Fruit fly (Drosophila melanogaster) whole organism, pupa: ENCODE data around the gene CG42854.

Source experiments
- CG12605 ChIP-seq: fragments of 200-800 bp; sonication (Bioruptor generic); IDR thresholded peaks from 2 replicates; pipeline ENCODE4 v1.3.6; 2022; ENCODE audit warnings: missing biosample characterization, missing genetic modification characterization
- CG14655 ChIP-seq: fragments of 200-800 bp; sonication (Bioruptor generic); optimal IDR thresholded peaks from 3 replicates; lab custom pipeline; 2017; ENCODE audit warnings: mild to moderate bottlenecking, missing biosample characterization, missing genetic modification reagents, missing genetic modification characterization
- CG32121 ChIP-seq: fragments of 200-800 bp; sonication (Bioruptor generic); IDR thresholded peaks from 2 replicates; pipeline ENCODE4 v1.3.6; 2022; ENCODE audit warnings: missing biosample characterization, missing genetic modification characterization
- CG34367 ChIP-seq: fragments of 200-800 bp; sonication (Bioruptor generic); optimal IDR thresholded peaks from 2 replicates; lab custom pipeline; 2018; ENCODE audit warnings: missing biosample characterization, mild to moderate bottlenecking, missing genetic modification characterization
- CG8159 ChIP-seq: fragments of 200-800 bp; sonication (Bioruptor generic); optimal IDR thresholded peaks from 3 replicates; lab custom pipeline; 2018; ENCODE audit warnings: missing biosample characterization, mild to moderate bottlenecking, missing genetic modification characterization, moderate library complexity
- EcR ChIP-seq: fragments of 200-800 bp; sonication (Bioruptor generic); optimal IDR thresholded peaks from 3 replicates; lab custom pipeline; 2019; ENCODE audit warnings: missing biosample characterization, missing genetic modification characterization, mild to moderate bottlenecking, moderate library complexity, missing genetic modification reagents
- Ets98B ChIP-seq: fragments of 200-800 bp; sonication (Bioruptor generic); IDR thresholded peaks from 2 replicates; pipeline ENCODE4 v1.3.6; 2022; ENCODE audit warnings: missing biosample characterization, missing genetic modification characterization
- Pif1B ChIP-seq: fragments of 200-800 bp; sonication (Bioruptor generic); optimal IDR thresholded peaks from 3 replicates; lab custom pipeline; 2016; ENCODE audit warnings: missing biosample characterization, missing genetic modification characterization
- Snoo ChIP-seq: fragments of 200-800 bp; sonication (Bioruptor generic); optimal IDR thresholded peaks from 3 replicates; lab custom pipeline; 2017; ENCODE audit warnings: missing biosample characterization, mild to moderate bottlenecking, missing genetic modification characterization, inconsistent platforms
- gl ChIP-seq: fragments of 200-800 bp; sonication (Bioruptor generic); optimal IDR thresholded peaks from 2 replicates; lab custom pipeline; 2018; ENCODE audit warnings: missing biosample characterization, mild to moderate bottlenecking, missing genetic modification characterization
- rn ChIP-seq: fragments of 200-800 bp; sonication (Bioruptor generic); IDR thresholded peaks from 2 replicates; pipeline ENCODE4 v1.3.6; 2022; ENCODE audit warnings: missing biosample characterization, missing genetic modification characterization

- no peak for TF ChIP-seq CG12605 (GFP tag; lab: Robert Waterston, UW)
- TF ChIP-seq rn = no peak
- no peak for TF ChIP-seq Snoo (tag; lab: Kevin White, UChicago)
- no peak for TF ChIP-seq Pif1B
- no peak for TF ChIP-seq CG32121 (GFP tag; lab: Robert Waterston, UW)
- TF ChIP-seq CG34367 = no peak
- no peak for TF ChIP-seq Ets98B (GFP tag; lab: Robert Waterston, UW)
- no peak for TF ChIP-seq CG8159 (tag; lab: Kevin White, UChicago)
- no peak for TF ChIP-seq CG14655 (GFP tag; lab: Kevin White, UChicago)
- TF ChIP-seq gl = no peak
- TF ChIP-seq EcR (GFP tag; lab: Kevin White, UChicago) = no peak
Observed at dm6 chrX:17207865-17208486, 38.8 kb downstream of the CG42854 start, which contains the start of gene CG32563.
